Worm (Caenorhabditis elegans) whole organism, L4 larva: ENCODE measurements around the gene sftb-1.

Experiments used
- dve-1 ChIP-seq: sonication (generic microtip); optimal IDR thresholded peaks from 2 replicates; lab custom pipeline; 2017; ENCODE audit warnings: antibody characterized with exemption, mild to moderate bottlenecking, missing genetic modification characterization, missing compliant biosample characterization; ENCODE audit not compliant: insufficient read depth
- lin-39 ChIP-seq: fragments of 150-350 bp; optimal IDR thresholded peaks from 2 replicates; lab custom pipeline; 2014; ENCODE audit warnings: missing biosample characterization, missing genetic modification reagents, missing genetic modification characterization
- mdl-1 ChIP-seq, 2 experiments: fragments of 150-350 bp in 1 of 2; sonication (generic microtip) in 1 of 2; optimal IDR thresholded peaks; 2 replicates each; lab custom pipeline; 2014 to 2017; ENCODE audit warnings: missing biosample characterization in 2 of 2, missing genetic modification characterization in 2 of 2
- mxl-3 ChIP-seq: fragments of 200-800 bp; sonication (Bioruptor generic); optimal IDR thresholded peaks from 2 replicates; lab custom pipeline; 2018; ENCODE audit warnings: mild to moderate bottlenecking, missing genetic modification characterization, missing compliant biosample characterization
- nhr-10 ChIP-seq: fragments of 150-350 bp; optimal IDR thresholded peaks from 2 replicates; lab custom pipeline; 2014; ENCODE audit warnings: missing biosample characterization, missing genetic modification characterization
- nhr-237 ChIP-seq: sonication (generic microtip); optimal IDR thresholded peaks from 2 replicates; lab custom pipeline; 2017; ENCODE audit warnings: missing biosample characterization, missing genetic modification characterization
- nhr-48 ChIP-seq: sonication (generic microtip); optimal IDR thresholded peaks from 2 replicates; lab custom pipeline; 2016; ENCODE audit warnings: mild to moderate bottlenecking, missing genetic modification characterization, missing compliant biosample characterization
- php-3 ChIP-seq: fragments of 200-800 bp; sonication (Bioruptor generic); IDR thresholded peaks from 2 replicates; pipeline ENCODE4 v1.3.6; 2022; ENCODE audit warnings: missing genetic modification reagents, missing genetic modification characterization, missing compliant biosample characterization
- pqm-1 ChIP-seq: sonication (generic microtip); optimal IDR thresholded peaks from 2 replicates; lab custom pipeline; 2017; ENCODE audit warnings: missing biosample characterization, missing genetic modification characterization
- unc-62 ChIP-seq, 3 experiments: fragments of 150-350 bp in 1 of 3; sonication (generic microtip); optimal IDR thresholded peaks in 2 of 3; peaks in 1 of 3; 1 replicate in 1 of 3; 2 replicates in 2 of 3; lab custom pipeline; 2014 to 2017; ENCODE audit warnings: missing biosample characterization in 3 of 3, missing genetic modification characterization in 3 of 3, missing genetic modification reagents in 3 of 3, missing genotype in 1 of 3
- zag-1 ChIP-seq: fragments of 150-350 bp; optimal IDR thresholded peaks from 2 replicates; lab custom pipeline; 2014; ENCODE audit warnings: missing biosample characterization, missing genetic modification characterization

ce11 chrIII:4230092-4230491, 39.0 kb downstream of the sftb-1 start:
- TF ChIP-seq zag-1 (tag; lab: Kevin White, UChicago) (no peak), php-3 (GFP tag; lab: Robert Waterston, UW) (no peak), pqm-1 (no peak), unc-62 (GFP tag; optimal IDR thresholded peaks at IDR 0.05 in 1 of 2; lab: Kevin White, UChicago) (no peak), unc-62 (tag; optimal IDR thresholded peaks at IDR 0.05; lab: Kevin White, UChicago) (no peak), nhr-237 (tag; lab: Kevin White, UChicago) (no peak), lin-39 (tag; lab: Kevin White, UChicago) (no peak), nhr-48 (tag; lab: Kevin White, UChicago) (no peak), dve-1 (tag; lab: Kevin White, UChicago) (no peak), nhr-10 (tag; lab: Kevin White, UChicago) (no peak), mdl-1 (tag; optimal IDR thresholded peaks at IDR 0.05; lab: Kevin White, UChicago) (no peak), mxl-3 (GFP tag; lab: Kevin White, UChicago) (no peak)
